Fruit fly (Drosophila melanogaster) whole organism, adult: ENCODE data around the gene Elp5.

Experiments used
- CG11617 ChIP-seq: fragments of 200-800 bp; sonication (Bioruptor generic); optimal IDR thresholded peaks from 2 replicates; lab custom pipeline; 2017; ENCODE audit warnings: mild to moderate bottlenecking, missing biosample characterization, missing genetic modification reagents, missing genetic modification characterization
- CG12768 ChIP-seq: fragments of 200-800 bp; sonication (Bioruptor generic); optimal IDR thresholded peaks from 2 replicates; lab custom pipeline; 2017; ENCODE audit warnings: missing biosample characterization, missing genetic modification characterization, mild to moderate bottlenecking, moderate library complexity, missing genetic modification reagents
- CG14711 ChIP-seq: fragments of 200-800 bp; sonication (Bioruptor generic); optimal IDR thresholded peaks from 2 replicates; lab custom pipeline; 2018; ENCODE audit warnings: missing biosample characterization, mild to moderate bottlenecking, missing genetic modification characterization, moderate library complexity
- CG1620 ChIP-seq: fragments of 200-800 bp; sonication (Bioruptor generic); optimal IDR thresholded peaks from 2 replicates; lab custom pipeline; 2016; ENCODE audit warnings: missing biosample characterization, missing genetic modification characterization
- CG33017 ChIP-seq: fragments of 200-800 bp; sonication (Bioruptor generic); optimal IDR thresholded peaks from 2 replicates; lab custom pipeline; 2018; ENCODE audit warnings: missing biosample characterization, mild to moderate bottlenecking, missing genetic modification characterization, moderate library complexity
- CG5204 ChIP-seq: fragments of 200-800 bp; sonication (Bioruptor generic); optimal IDR thresholded peaks from 2 replicates; lab custom pipeline; 2016; ENCODE audit warnings: missing biosample characterization, missing genetic modification characterization
- CG7045 ChIP-seq: fragments of 200-800 bp; sonication (Bioruptor generic); optimal IDR thresholded peaks from 2 replicates; lab custom pipeline; 2017; ENCODE audit warnings: missing biosample characterization, mild to moderate bottlenecking, missing genetic modification characterization
- CG7101 ChIP-seq: fragments of 200-800 bp; sonication (Bioruptor generic); optimal IDR thresholded peaks from 2 replicates; lab custom pipeline; 2018; ENCODE audit warnings: missing biosample characterization, mild to moderate bottlenecking, missing genetic modification characterization, moderate library complexity
- Clk ChIP-seq: fragments of 200-800 bp; sonication (Bioruptor generic); optimal IDR thresholded peaks from 2 replicates; lab custom pipeline; 2017; ENCODE audit warnings: missing biosample characterization, missing genetic modification characterization
- Crg-1 ChIP-seq: fragments of 200-800 bp; sonication (Bioruptor generic); optimal IDR thresholded peaks from 2 replicates; lab custom pipeline; 2016; ENCODE audit warnings: missing biosample characterization, missing genetic modification characterization
- Hr96 ChIP-seq: fragments of 200-800 bp; sonication (Bioruptor generic); optimal IDR thresholded peaks from 2 replicates; lab custom pipeline; 2016; ENCODE audit warnings: missing biosample characterization, missing genetic modification characterization
- Mnt ChIP-seq: fragments of 200-800 bp; sonication (Bioruptor generic); optimal IDR thresholded peaks from 2 replicates; lab custom pipeline; 2016; ENCODE audit warnings: missing biosample characterization, mild to moderate bottlenecking, missing genetic modification characterization
- bab1 ChIP-seq: fragments of 200-800 bp; sonication (Bioruptor generic); optimal IDR thresholded peaks from 3 replicates; lab custom pipeline; 2019; ENCODE audit warnings: missing biosample characterization, mild to moderate bottlenecking, missing genetic modification characterization, moderate library complexity
- cic ChIP-seq: fragments of 200-800 bp; sonication (Bioruptor generic); optimal IDR thresholded peaks from 2 replicates; lab custom pipeline; 2017; ENCODE audit warnings: missing biosample characterization, mild to moderate bottlenecking, missing genetic modification characterization, moderate library complexity
- cnc ChIP-seq, 2 experiments: fragments of >200 bp; optimal IDR thresholded peaks; 2 replicates each; lab custom pipeline; 2017
- kay ChIP-seq: fragments of 200-800 bp; sonication (Bioruptor generic); peaks from one replicate; lab custom pipeline; 2016; ENCODE audit warnings: missing biosample characterization, missing genetic modification characterization, borderline replicate concordance
- ovo ChIP-seq: fragments of 200-800 bp; sonication (Bioruptor generic); optimal IDR thresholded peaks from 2 replicates; lab custom pipeline; 2016; ENCODE audit warnings: missing biosample characterization, missing genetic modification characterization
- pad ChIP-seq: fragments of 200-800 bp; sonication (Bioruptor generic); optimal IDR thresholded peaks from 3 replicates; lab custom pipeline; 2017; ENCODE audit warnings: missing biosample characterization, missing genetic modification characterization, mild to moderate bottlenecking, moderate library complexity, missing genetic modification reagents
- tj ChIP-seq: fragments of 200-800 bp; sonication (Bioruptor generic); optimal IDR thresholded peaks from 3 replicates; lab custom pipeline; 2017; ENCODE audit warnings: missing biosample characterization, mild to moderate bottlenecking, missing genetic modification characterization, moderate library complexity
- toe ChIP-seq: fragments of 200-800 bp; sonication (Bioruptor generic); optimal IDR thresholded peaks from 2 replicates; lab custom pipeline; 2016; ENCODE audit warnings: missing biosample characterization, missing genetic modification characterization

Elp5 gene

DNA sequence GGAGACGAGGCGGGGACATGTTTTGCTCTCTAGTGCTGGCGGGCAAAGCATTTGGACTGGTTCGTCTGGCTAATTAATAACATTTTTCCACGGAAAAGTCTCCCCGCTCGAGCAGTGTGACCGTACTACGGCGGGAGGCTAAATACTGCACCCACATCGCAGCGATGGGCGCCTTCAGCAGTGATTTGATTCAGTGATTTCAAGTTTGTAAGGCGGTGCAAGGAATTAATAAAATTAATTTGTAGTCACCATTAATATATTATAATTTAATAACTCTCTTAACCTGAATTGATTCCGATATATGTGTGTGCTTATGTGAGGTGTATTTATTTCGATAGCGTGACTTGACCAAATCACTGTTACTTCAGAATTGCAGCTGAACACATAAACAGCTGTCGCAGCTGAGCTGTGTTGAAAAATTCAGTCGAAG, 5.3 kb downstream of the Elp5 start, which contains the start of the genes oxt and CG13807:
Gene oxt (minus strand): TSS at position 150 of the 430 bp plus-strand sequence.
Gene CG13807 (plus strand): TSS at position 405 of the 430 bp plus-strand sequence.
- TF ChIP-seq CG1620 (GFP tag; lab: Kevin White, UChicago) (peak; percentile 80), CG7101 (tag; lab: Kevin White, UChicago) (peak; percentile 90), Crg-1 (peak; percentile 79), kay (GFP tag; lab: Kevin White, UChicago) (no peak), bab1 (peak; percentile 96), CG7045 (GFP tag; lab: Kevin White, UChicago) (peak; percentile 86), cnc (optimal IDR thresholded peaks at IDR 0.05; lab: Kevin White, UChicago) (no peak), ovo (GFP tag; lab: Kevin White, UChicago) (peak; percentile 62), CG14711 (peak; percentile 79), Mnt (peak; percentile 78), cic (peak; percentile 17), Hr96 (GFP tag; lab: Kevin White, UChicago) (peak; percentile 72), pad (GFP tag; lab: Kevin White, UChicago) (peak; percentile 71), tj (peak; percentile 70), Clk (GFP tag; lab: Kevin White, UChicago) (no peak), CG5204 (GFP tag; lab: Kevin White, UChicago) (peak; percentile 77), CG33017 (tag; lab: Kevin White, UChicago) (peak; percentile 78), CG12768 (GFP tag; lab: Kevin White, UChicago) (peak; percentile 72), CG11617 (GFP tag; lab: Kevin White, UChicago) (peak; percentile 89), toe (GFP tag; lab: Kevin White, UChicago) (peak; percentile 72)

DNA sequence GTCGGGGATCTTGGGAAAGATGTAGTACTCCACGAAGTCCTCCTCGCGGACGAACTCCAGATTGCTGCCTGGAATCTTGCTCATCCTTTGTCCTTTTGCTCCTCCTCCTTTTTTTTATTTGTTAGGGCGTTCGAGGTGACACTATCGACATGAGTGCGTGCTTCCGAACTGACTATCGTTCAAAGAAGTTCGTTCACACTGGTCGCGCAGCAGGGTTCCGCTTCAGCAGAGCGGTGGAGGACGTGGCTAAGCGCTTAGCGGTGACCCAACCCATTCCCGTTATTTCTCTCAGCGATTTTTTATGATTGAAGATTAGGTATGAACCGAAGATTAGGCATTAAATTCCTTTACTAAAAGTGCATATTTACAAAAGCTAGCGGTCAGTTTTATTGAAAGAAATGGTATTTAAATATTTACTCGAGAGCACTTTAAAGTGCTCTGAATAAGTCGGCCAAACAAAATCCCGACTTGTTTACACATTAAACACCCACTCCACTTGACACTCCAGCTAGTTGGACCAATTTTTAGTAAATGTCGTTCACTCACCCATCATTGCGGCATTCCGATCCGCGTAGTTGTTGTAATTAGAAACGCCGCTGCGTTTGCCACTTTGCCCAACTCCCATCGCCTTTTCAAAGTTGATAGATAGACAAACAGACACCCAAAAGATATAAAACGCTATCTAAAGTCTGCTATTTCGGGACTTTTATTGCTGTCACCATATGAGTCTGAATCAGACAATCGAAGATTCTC, 8.6 kb downstream of the Elp5 start, which contains the start of the genes ecd and CG13806:
Gene ecd (minus strand): TSS at position 166 of the 753 bp plus-strand sequence.
Gene CG13806 (plus strand): TSS at position 703 of the 753 bp plus-strand sequence.
- TF ChIP-seq Mnt (no peak), Clk (GFP tag; lab: Kevin White, UChicago) (no peak), CG5204 (GFP tag; lab: Kevin White, UChicago) (no peak), ovo (GFP tag; lab: Kevin White, UChicago) (peak; percentile 32), CG1620 (GFP tag; lab: Kevin White, UChicago) (peak; percentile 30), Hr96 (GFP tag; lab: Kevin White, UChicago) (peak; percentile 5), CG14711 (no peak), CG7101 (tag; lab: Kevin White, UChicago) (peak; percentile 22), cic (no peak), kay (GFP tag; lab: Kevin White, UChicago) (no peak)

DNA sequence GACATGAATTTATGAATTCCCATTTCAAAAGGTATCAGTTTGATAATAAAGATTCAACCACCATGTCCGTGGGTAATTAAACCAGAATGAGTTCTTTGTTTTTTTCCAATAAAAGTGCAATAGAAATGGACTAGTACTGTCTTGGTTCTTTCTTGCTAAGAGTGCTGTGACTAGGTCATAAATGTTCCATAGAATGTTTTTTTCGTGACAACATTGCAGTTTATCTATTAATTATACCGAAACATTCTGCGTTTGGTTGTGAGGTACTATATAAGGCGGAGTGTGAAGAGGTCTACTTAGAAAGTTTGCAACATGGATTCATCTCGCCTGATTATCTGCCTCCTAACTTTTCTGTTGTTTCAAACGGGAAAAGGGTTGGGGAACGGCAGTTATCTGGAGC, 10.3 kb downstream of the Elp5 start, which contains the start of gene obst-I:
Gene obst-I (plus strand): TSS at position 301 of the 400 bp plus-strand sequence.
- TF ChIP-seq CG7101 (tag; lab: Kevin White, UChicago) (no peak), CG33017 (tag; lab: Kevin White, UChicago) (no peak), CG5204 (GFP tag; lab: Kevin White, UChicago) (no peak), toe (GFP tag; lab: Kevin White, UChicago) (no peak), CG14711 (no peak), kay (GFP tag; lab: Kevin White, UChicago) (no peak), CG11617 (GFP tag; lab: Kevin White, UChicago) (no peak), Hr96 (GFP tag; lab: Kevin White, UChicago) (no peak), Clk (GFP tag; lab: Kevin White, UChicago) (no peak), Crg-1 (no peak), CG7045 (GFP tag; lab: Kevin White, UChicago) (no peak), pad (GFP tag; lab: Kevin White, UChicago) (no peak), CG1620 (GFP tag; lab: Kevin White, UChicago) (no peak), CG12768 (GFP tag; lab: Kevin White, UChicago) (no peak)

DNA sequence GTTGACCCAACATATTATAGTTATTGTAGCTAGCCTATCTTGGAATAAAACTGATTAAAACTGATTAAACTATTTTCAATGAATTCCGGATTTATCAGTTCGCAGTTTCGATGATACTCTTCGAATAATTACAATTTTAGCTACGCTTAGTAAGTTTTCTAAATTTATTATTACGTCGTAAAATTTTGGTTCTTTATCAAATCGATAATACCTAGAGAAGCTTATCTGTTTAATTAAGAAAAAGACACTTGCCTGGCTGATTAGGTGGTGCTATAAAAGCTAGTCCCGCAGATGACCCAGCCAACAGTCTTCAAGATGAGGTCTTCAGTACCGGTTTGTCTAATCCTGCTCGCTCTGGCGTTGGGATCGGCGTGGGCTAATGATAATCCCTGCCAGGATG, 11.3 kb downstream of the Elp5 start, which contains the start of gene CG32302:
Gene CG32302 (plus strand): TSS at position 301 of the 400 bp plus-strand sequence.
- no peak for TF ChIP-seq Hr96 (GFP tag; lab: Kevin White, UChicago)

DNA sequence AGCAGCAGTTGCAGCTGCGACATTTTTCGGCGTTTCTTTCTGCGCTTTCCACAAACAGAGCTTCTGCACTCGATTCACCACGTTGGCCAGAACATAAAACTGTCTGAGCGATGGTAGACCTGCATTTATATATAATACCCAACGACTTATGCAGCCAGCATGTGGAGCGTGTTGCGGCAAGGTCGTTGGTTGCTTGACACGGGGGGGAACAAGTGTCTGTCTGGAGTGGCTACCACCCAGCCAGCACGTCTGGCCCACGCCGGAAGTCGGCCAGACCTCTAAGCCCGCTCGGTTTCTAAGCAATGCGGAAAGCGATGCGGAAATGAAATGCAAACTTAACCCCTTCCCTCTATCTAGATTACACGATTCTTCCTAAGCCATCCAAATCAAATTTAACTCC, 15.4 kb downstream of the Elp5 start, which contains the start of gene yellow-g:
Gene yellow-g (minus strand): TSS at position 101 of the 400 bp plus-strand sequence.
- TF ChIP-seq toe (GFP tag; lab: Kevin White, UChicago) (no peak), ovo (GFP tag; lab: Kevin White, UChicago) (no peak), Clk (GFP tag; lab: Kevin White, UChicago) (no peak), CG7045 (GFP tag; lab: Kevin White, UChicago) (no peak), CG11617 (GFP tag; lab: Kevin White, UChicago) (no peak), cic (no peak), kay (GFP tag; lab: Kevin White, UChicago) (no peak), Crg-1 (no peak), Mnt (no peak), tj (no peak), pad (GFP tag; lab: Kevin White, UChicago) (no peak), CG14711 (no peak)

DNA sequence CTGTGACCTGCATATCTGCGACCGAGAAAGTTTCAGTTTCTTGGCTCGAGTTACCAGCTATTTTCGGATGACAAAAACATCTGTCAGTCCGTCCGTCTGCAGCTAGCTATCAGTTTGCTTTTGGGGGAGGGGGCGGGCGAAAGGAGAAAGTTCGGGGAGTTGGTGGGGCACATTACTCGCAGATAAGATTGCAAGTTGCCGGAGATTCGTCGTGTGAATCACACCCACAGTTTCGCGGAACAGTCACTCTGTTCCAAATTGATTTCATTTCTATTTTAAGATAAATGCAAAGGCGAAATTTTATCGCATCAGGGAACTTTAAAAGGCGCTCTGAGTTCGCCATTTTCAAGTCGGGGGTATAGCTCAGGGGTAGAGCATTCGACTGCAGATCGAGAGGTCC, 16.1 kb downstream of the Elp5 start:
- no peak for TF ChIP-seq CG33017 (tag; lab: Kevin White, UChicago)
- no peak for TF ChIP-seq cic
- no peak for TF ChIP-seq cnc (optimal IDR thresholded peaks at IDR 0.05; lab: Kevin White, UChicago)
- TF ChIP-seq Crg-1 = no peak
- TF ChIP-seq CG7045 (GFP tag; lab: Kevin White, UChicago) = no peak
- no peak for TF ChIP-seq ovo (GFP tag; lab: Kevin White, UChicago)
- no peak for TF ChIP-seq bab1
- no peak for TF ChIP-seq CG1620 (GFP tag; lab: Kevin White, UChicago)
